Fruit fly (Drosophila melanogaster): ENCODE data around the gene dpr16.

DNA sequence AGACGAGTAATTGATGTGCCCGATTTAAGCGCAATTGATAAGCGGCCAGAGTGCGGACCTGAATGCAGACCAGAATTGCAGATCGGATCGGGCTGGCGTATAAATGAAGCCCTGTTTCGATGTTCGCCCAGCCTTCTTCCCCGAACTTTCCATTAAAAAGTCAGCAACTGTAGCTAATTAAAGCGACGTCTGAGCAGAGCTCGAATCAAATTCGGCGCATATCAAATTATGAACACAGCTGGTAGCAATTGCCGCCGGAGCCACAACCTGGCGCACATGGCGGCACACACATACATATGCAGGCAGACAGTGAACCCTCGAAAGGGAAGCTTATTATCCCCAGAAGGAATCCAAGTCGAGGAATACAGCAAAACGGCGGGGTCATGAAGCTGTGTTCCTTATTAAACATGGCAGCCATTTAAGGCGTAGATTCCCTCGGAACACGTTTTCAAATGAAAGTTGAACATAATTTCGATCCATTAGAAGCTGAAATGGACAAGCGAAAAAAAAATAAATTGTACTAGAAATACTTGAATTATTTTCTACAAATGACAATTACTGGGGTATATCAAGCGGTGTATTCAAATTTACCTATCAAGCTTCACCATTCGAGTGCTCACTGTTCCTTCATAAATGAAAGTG is 47.2 kb upstream of the dpr16 start:
- TF ChIP-seq Drgx (GFP tag; IDR thresholded peaks at IDR 0.05): no peak
- no peak for TF ChIP-seq scrt (GFP tag; optimal IDR thresholded peaks at IDR 0.05)
- no peak for TF ChIP-seq ken (GFP tag; IDR thresholded peaks at IDR 0.05)
- no peak for TF ChIP-seq tin (GFP tag; optimal IDR thresholded peaks at IDR 0.05)

All from whole organism, embryonic.